Worm (Caenorhabditis elegans) whole organism, L3 larva: ENCODE results near the gene nhr-202.

ENCODE experiments used
- R02D3.7 ChIP-seq: fragments of 150-350 bp; optimal IDR thresholded peaks from 2 replicates; lab custom pipeline; 2014; ENCODE audit warnings: missing biosample characterization, missing genetic modification characterization
- ZK546.5 ChIP-seq: sonication (generic microtip); optimal IDR thresholded peaks from 2 replicates; lab custom pipeline; 2017; ENCODE audit warnings: missing biosample characterization, missing genetic modification characterization
- ceh-28 ChIP-seq: fragments of 150-350 bp; optimal IDR thresholded peaks from 2 replicates; lab custom pipeline; 2014; ENCODE audit warnings: missing biosample characterization, missing genetic modification reagents, missing genetic modification characterization
- fkh-2 ChIP-seq: fragments of 150-350 bp; optimal IDR thresholded peaks from 2 replicates; lab custom pipeline; 2014; ENCODE audit warnings: missing biosample characterization, missing genetic modification reagents, missing genetic modification characterization
- mdl-1 ChIP-seq: fragments of 150-350 bp; optimal IDR thresholded peaks from 2 replicates; lab custom pipeline; 2014; ENCODE audit warnings: missing biosample characterization, missing genetic modification characterization
- nhr-237 ChIP-seq: fragments of 150-350 bp; optimal IDR thresholded peaks from 2 replicates; lab custom pipeline; 2014; ENCODE audit warnings: missing biosample characterization, missing genetic modification characterization
- nhr-28 ChIP-seq: fragments of 150-350 bp; optimal IDR thresholded peaks from 2 replicates; lab custom pipeline; 2014; ENCODE audit warnings: missing biosample characterization, missing genetic modification characterization
- nhr-76 ChIP-seq: fragments of 150-350 bp; sonication (generic microtip); optimal IDR thresholded peaks from 5 replicates; lab custom pipeline; 2014; ENCODE audit warnings: missing biosample characterization, missing genetic modification characterization
- unc-39 ChIP-seq: sonication (generic microtip); optimal IDR thresholded peaks from 4 replicates; lab custom pipeline; 2017; ENCODE audit warnings: missing biosample characterization, missing genetic modification characterization
- unc-62 ChIP-seq: fragments of 150-350 bp; sonication (generic microtip); optimal IDR thresholded peaks from 4 replicates; lab custom pipeline; 2014; ENCODE audit warnings: missing biosample characterization, missing genetic modification reagents, missing genetic modification characterization

DNA sequence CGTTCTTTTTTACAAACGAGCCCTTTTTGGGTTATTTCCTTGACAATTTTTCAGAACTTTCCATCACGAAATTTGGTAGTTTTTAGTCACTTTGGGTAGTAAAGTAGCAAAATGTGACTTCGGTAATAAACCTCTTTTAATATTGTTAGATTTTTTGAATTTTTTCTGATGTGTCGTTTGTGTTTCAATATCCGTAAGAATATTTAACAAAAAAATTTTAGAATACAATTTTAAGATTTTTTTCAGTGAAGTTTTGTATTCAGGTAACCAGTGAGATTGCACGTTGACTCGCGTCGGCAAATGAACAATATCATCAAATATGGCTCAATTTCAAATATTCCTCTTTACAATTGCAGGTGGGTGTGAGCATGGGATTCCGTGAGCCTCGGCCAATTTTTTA lies 10.2 kb downstream of the nhr-202 start, which contains the start of gene srt-31:
- TF ChIP-seq unc-39 (tag; lab: Kevin White, UChicago) (no peak), ceh-28 (tag; lab: Kevin White, UChicago) (no peak), R02D3.7 (tag; lab: Kevin White, UChicago) (no peak), nhr-76 (no peak), mdl-1 (no peak), nhr-28 (tag; lab: Kevin White, UChicago) (no peak), ZK546.5 (no peak), nhr-237 (tag; lab: Kevin White, UChicago) (no peak), unc-62 (no peak), fkh-2 (tag; lab: Kevin White, UChicago) (no peak)
